Fruit fly (Drosophila melanogaster) whole organism, embryonic: ENCODE measurements around the gene RpL32.

Source experiments
- Antp ChIP-seq: fragments of 200-800 bp; sonication (Bioruptor generic); optimal IDR thresholded peaks from 3 replicates; lab custom pipeline; 2016; ENCODE audit warnings: missing biosample characterization, missing genetic modification characterization
- CG10565 ChIP-seq: fragments of 200-800 bp; sonication (Bioruptor generic); optimal IDR thresholded peaks from 3 replicates; lab custom pipeline; 2016; ENCODE audit warnings: missing biosample characterization, mild to moderate bottlenecking, missing genetic modification characterization
- CG11398 ChIP-seq: fragments of 200-800 bp; sonication (Bioruptor generic); optimal IDR thresholded peaks from 2 replicates; lab custom pipeline; 2016; ENCODE audit warnings: missing biosample characterization, missing genetic modification characterization
- CG11504 ChIP-seq: fragments of 200-800 bp; sonication (Bioruptor generic); optimal IDR thresholded peaks from 3 replicates; lab custom pipeline; 2019; ENCODE audit warnings: missing biosample characterization, mild to moderate bottlenecking, missing genetic modification characterization, moderate library complexity
- CG11560 ChIP-seq: fragments of 200-800 bp; sonication (Bioruptor generic); IDR thresholded peaks from 3 replicates; pipeline ENCODE4 v1.3.6; 2022; ENCODE audit warnings: missing biosample characterization, missing genetic modification characterization
- CG12104 ChIP-seq: fragments of 200-800 bp; sonication (Bioruptor generic); optimal IDR thresholded peaks from 3 replicates; lab custom pipeline; 2016; ENCODE audit warnings: missing biosample characterization, missing genetic modification characterization
- CG12659 ChIP-seq: fragments of 200-800 bp; sonication (Bioruptor generic); optimal IDR thresholded peaks from 3 replicates; lab custom pipeline; 2017; ENCODE audit warnings: mild to moderate bottlenecking, missing biosample characterization, missing genetic modification reagents, missing genetic modification characterization
- CG13894 ChIP-seq: fragments of 200-800 bp; sonication (Bioruptor generic); optimal IDR thresholded peaks from 3 replicates; lab custom pipeline; 2018; ENCODE audit warnings: missing biosample characterization, mild to moderate bottlenecking, missing genetic modification characterization, moderate library complexity
- CG14710 ChIP-seq: fragments of 200-800 bp; sonication (Bioruptor generic); optimal IDR thresholded peaks from 3 replicates; lab custom pipeline; 2019; ENCODE audit warnings: missing biosample characterization, mild to moderate bottlenecking, missing genetic modification characterization, moderate library complexity
- CG16813 ChIP-seq: fragments of 200-800 bp; sonication (Bioruptor generic); IDR thresholded peaks from 3 replicates; pipeline ENCODE4 v1.3.6; 2022; ENCODE audit warnings: missing biosample characterization, missing genetic modification characterization; ENCODE audit not compliant: partially characterized antibody
- CG17385 ChIP-seq: fragments of 200-800 bp; sonication (Bioruptor generic); optimal IDR thresholded peaks from 3 replicates; lab custom pipeline; 2018; ENCODE audit warnings: missing biosample characterization, mild to moderate bottlenecking, missing genetic modification characterization
- CG3163 ChIP-seq: fragments of 200-800 bp; sonication (Bioruptor generic); optimal IDR thresholded peaks from 3 replicates; lab custom pipeline; 2016; ENCODE audit warnings: missing biosample characterization, missing genetic modification characterization
- CG32532 ChIP-seq: fragments of 200-800 bp; sonication (Bioruptor generic); IDR thresholded peaks from 2 replicates; pipeline ENCODE4 v1.3.6; 2022; ENCODE audit warnings: missing biosample characterization, missing genetic modification characterization
- CG32772 ChIP-seq: fragments of 200-800 bp; sonication (Bioruptor generic); IDR thresholded peaks from 2 replicates; pipeline ENCODE4 v1.3.6; 2022; ENCODE audit warnings: missing biosample characterization, missing genetic modification characterization
- CG3995 ChIP-seq: fragments of 200-800 bp; sonication (Bioruptor generic); optimal IDR thresholded peaks from 3 replicates; lab custom pipeline; 2016; ENCODE audit warnings: missing biosample characterization, missing genetic modification characterization
- CG4820 ChIP-seq: fragments of 200-800 bp; sonication (Bioruptor generic); optimal IDR thresholded peaks from 3 replicates; lab custom pipeline; 2016; ENCODE audit warnings: missing biosample characterization, missing genetic modification characterization
- CG6175 ChIP-seq: fragments of 200-800 bp; sonication (Bioruptor generic); IDR thresholded peaks from 3 replicates; pipeline ENCODE4 v1.3.6; 2022; ENCODE audit warnings: missing biosample characterization, missing genetic modification characterization
- CG6854 ChIP-seq: fragments of 200-800 bp; sonication (Bioruptor generic); optimal IDR thresholded peaks from 3 replicates; lab custom pipeline; 2017; ENCODE audit warnings: missing biosample characterization, mild to moderate bottlenecking, missing genetic modification characterization
- CG7839 ChIP-seq: fragments of 200-800 bp; sonication (Bioruptor generic); optimal IDR thresholded peaks from 3 replicates; lab custom pipeline; 2018; ENCODE audit warnings: missing biosample characterization, mild to moderate bottlenecking, missing genetic modification characterization, moderate library complexity
- CG7928 ChIP-seq: fragments of 200-800 bp; sonication (Bioruptor generic); optimal IDR thresholded peaks from 2 replicates; lab custom pipeline; 2017; ENCODE audit warnings: missing biosample characterization, mild to moderate bottlenecking, missing genetic modification characterization
- CG7963 ChIP-seq: fragments of 200-800 bp; sonication (Bioruptor generic); IDR thresholded peaks from 3 replicates; pipeline ENCODE4 v1.3.6; 2022; ENCODE audit warnings: missing biosample characterization, missing genetic modification characterization; ENCODE audit not compliant: partially characterized antibody
- CHES-1-like ChIP-seq: fragments of 200-800 bp; sonication (Bioruptor generic); optimal IDR thresholded peaks from 2 replicates; lab custom pipeline; 2016; ENCODE audit warnings: missing biosample characterization, missing genetic modification characterization
- Dbx ChIP-seq: fragments of 200-800 bp; sonication (Bioruptor generic); IDR thresholded peaks from 3 replicates; pipeline ENCODE4 v1.3.6; 2022; ENCODE audit warnings: missing biosample characterization, missing genetic modification characterization
- Dip2 ChIP-seq: fragments of 200-800 bp; sonication (Bioruptor generic); IDR thresholded peaks from 2 replicates; pipeline ENCODE4 v1.3.6; 2022; ENCODE audit warnings: missing biosample characterization, missing genetic modification characterization
- Fer3 ChIP-seq: fragments of 200-800 bp; sonication (Bioruptor generic); optimal IDR thresholded peaks from 2 replicates; lab custom pipeline; 2018; ENCODE audit warnings: missing biosample characterization, mild to moderate bottlenecking, missing genetic modification characterization, moderate library complexity
- H15 ChIP-seq: fragments of 200-800 bp; sonication (Bioruptor generic); IDR thresholded peaks from 3 replicates; pipeline ENCODE4 v1.3.6; 2022; ENCODE audit warnings: missing biosample characterization, missing genetic modification characterization
- HHEX ChIP-seq: fragments of 200-800 bp; sonication (Bioruptor generic); optimal IDR thresholded peaks from 3 replicates; lab custom pipeline; 2017; ENCODE audit warnings: missing biosample characterization, mild to moderate bottlenecking, missing genetic modification characterization, missing genetic modification reagents
- Hand ChIP-seq: fragments of 200-800 bp; sonication (Bioruptor generic); optimal IDR thresholded peaks from 2 replicates; lab custom pipeline; 2017; ENCODE audit warnings: mild to moderate bottlenecking, missing biosample characterization, missing genetic modification reagents, missing genetic modification characterization
- HmgZ ChIP-seq: fragments of 200-800 bp; sonication (Bioruptor generic); optimal IDR thresholded peaks from 2 replicates; lab custom pipeline; 2018; ENCODE audit warnings: missing biosample characterization, mild to moderate bottlenecking, missing genetic modification characterization
- MESR4 ChIP-seq: fragments of 200-800 bp; sonication (Bioruptor generic); optimal IDR thresholded peaks from 2 replicates; lab custom pipeline; 2018; ENCODE audit warnings: missing biosample characterization, mild to moderate bottlenecking, missing genetic modification characterization, moderate library complexity
- Med ChIP-seq: fragments of 200-800 bp; sonication (Bioruptor generic); peaks from one replicate; lab custom pipeline; 2016; ENCODE audit warnings: missing biosample characterization, missing genetic modification characterization, mild to moderate bottlenecking, inconsistent platforms, moderate library complexity
- Neu2 ChIP-seq: fragments of 200-800 bp; sonication (Bioruptor generic); optimal IDR thresholded peaks from 3 replicates; lab custom pipeline; 2016; ENCODE audit warnings: missing biosample characterization, missing genetic modification characterization, borderline replicate concordance
- Usf ChIP-seq: fragments of 200-800 bp; sonication (Bioruptor generic); optimal IDR thresholded peaks from 2 replicates; lab custom pipeline; 2017; ENCODE audit warnings: missing genotype, missing biosample characterization, missing genetic modification characterization
- crol ChIP-seq: fragments of 200-800 bp; sonication (Bioruptor generic); IDR thresholded peaks from 2 replicates; pipeline ENCODE4 v1.3.6; 2022; ENCODE audit warnings: missing biosample characterization, missing genetic modification characterization
- cwo ChIP-seq: fragments of 200-800 bp; sonication (Bioruptor generic); optimal IDR thresholded peaks from 3 replicates; lab custom pipeline; 2017; ENCODE audit warnings: missing biosample characterization, missing genetic modification characterization, mild to moderate bottlenecking, moderate library complexity, missing genetic modification reagents
- da ChIP-seq: fragments of 200-800 bp; sonication (Bioruptor generic); optimal IDR thresholded peaks from 2 replicates; lab custom pipeline; 2016; ENCODE audit warnings: missing biosample characterization, missing genetic modification characterization
- dan ChIP-seq: fragments of 200-800 bp; sonication (Bioruptor generic); IDR thresholded peaks from 2 replicates; pipeline ENCODE4 v1.3.6; 2022; ENCODE audit warnings: missing biosample characterization, missing genetic modification characterization
- danr ChIP-seq: fragments of 200-800 bp; sonication (Bioruptor generic); IDR thresholded peaks from 2 replicates; pipeline ENCODE4 v1.3.6; 2022; ENCODE audit warnings: missing biosample characterization, missing genetic modification characterization
- fru ChIP-seq: fragments of >200 bp; optimal IDR thresholded peaks from 2 replicates; lab custom pipeline; 2017
- gcm2 ChIP-seq: fragments of 200-800 bp; sonication (Bioruptor generic); optimal IDR thresholded peaks from 2 replicates; lab custom pipeline; 2016; ENCODE audit warnings: missing biosample characterization, missing genetic modification characterization
- gem ChIP-seq: fragments of 200-800 bp; sonication (Bioruptor generic); optimal IDR thresholded peaks from 2 replicates; lab custom pipeline; 2019; ENCODE audit warnings: missing biosample characterization, mild to moderate bottlenecking, missing genetic modification characterization, moderate library complexity
- jigr1 ChIP-seq: fragments of 200-800 bp; sonication (Bioruptor generic); IDR thresholded peaks from 3 replicates; pipeline ENCODE4 v1.3.6; 2022; ENCODE audit warnings: missing biosample characterization, missing genetic modification characterization
- jumu ChIP-seq: fragments of 200-800 bp; sonication (Bioruptor generic); optimal IDR thresholded peaks from 3 replicates; lab custom pipeline; 2016; ENCODE audit warnings: missing biosample characterization, missing genetic modification characterization
- kah ChIP-seq: fragments of 200-800 bp; sonication (Bioruptor generic); optimal IDR thresholded peaks from 2 replicates; lab custom pipeline; 2018; ENCODE audit warnings: missing biosample characterization, mild to moderate bottlenecking, missing genetic modification characterization
- otp ChIP-seq: fragments of 200-800 bp; sonication (Bioruptor generic); IDR thresholded peaks from 3 replicates; pipeline ENCODE4, ENCODE4 v1.3.6; 2022; ENCODE audit warnings: missing biosample characterization, missing genetic modification characterization
- pzg ChIP-seq: fragments of 200-800 bp; sonication (Bioruptor generic); optimal IDR thresholded peaks from 3 replicates; lab custom pipeline; 2018; ENCODE audit warnings: missing biosample characterization, mild to moderate bottlenecking, missing genetic modification characterization, moderate library complexity
- sens ChIP-seq: fragments of 200-800 bp; sonication (Bioruptor generic); peaks from one replicate; lab custom pipeline; 2016; ENCODE audit warnings: missing biosample characterization, missing genetic modification characterization
- sima ChIP-seq: fragments of 200-800 bp; sonication (Bioruptor generic); optimal IDR thresholded peaks from 2 replicates; lab custom pipeline; 2016; ENCODE audit warnings: missing biosample characterization, missing genetic modification characterization
- sisA ChIP-seq: fragments of 200-800 bp; sonication (Bioruptor generic); IDR thresholded peaks from 2 replicates; pipeline ENCODE4 v1.3.6; 2022; ENCODE audit warnings: missing biosample characterization, missing genetic modification characterization
- tin ChIP-seq: fragments of 200-800 bp; sonication (Bioruptor generic); optimal IDR thresholded peaks from 3 replicates; lab custom pipeline; 2016; ENCODE audit warnings: missing biosample characterization, missing genetic modification characterization
- zfh2 ChIP-seq: fragments of 200-800 bp; sonication (Bioruptor generic); optimal IDR thresholded peaks from 2 replicates; lab custom pipeline; 2016; ENCODE audit warnings: missing biosample characterization, missing genetic modification characterization

Gene RpL32

dm6 chr3R:30058057-30058868 lies 12.3 kb upstream of the RpL32 start, which contains the start of gene sima (continued):
- peak; percentile 83 for TF ChIP-seq Med (GFP tag; lab: Kevin White, UChicago)
- TF ChIP-seq Neu2 (GFP tag; lab: Kevin White, UChicago) = no peak
- TF ChIP-seq Fer3 (tag; lab: Kevin White, UChicago) = peak; percentile 12
- TF ChIP-seq kah (GFP tag; lab: Kevin White, UChicago) = no peak
- TF ChIP-seq crol = no peak
- TF ChIP-seq CG11504 = peak; percentile 39
- no peak for TF ChIP-seq Usf (GFP tag; lab: Kevin White, UChicago)
- TF ChIP-seq gcm2 (GFP tag; lab: Kevin White, UChicago) = no peak
- no peak for TF ChIP-seq Dip2 (GFP tag; lab: Robert Waterston, UW)
- TF ChIP-seq CG4820 = peak; percentile 8
- TF ChIP-seq CG17385 = no peak
- no peak for TF ChIP-seq CG11560 (tag; lab: Robert Waterston, UW)
- no peak for TF ChIP-seq sisA (GFP tag; lab: Robert Waterston, UW)
- TF ChIP-seq Hand (GFP tag; lab: Kevin White, UChicago) = no peak
- TF ChIP-seq H15 = no peak
- TF ChIP-seq jigr1 (GFP tag; lab: Robert Waterston, UW) = no peak
- no peak for TF ChIP-seq zfh2 (GFP tag; lab: Kevin White, UChicago)
- peak; percentile 61 for TF ChIP-seq CG32532 (GFP tag; lab: Robert Waterston, UW)
- no peak for TF ChIP-seq CHES-1-like (GFP tag; lab: Kevin White, UChicago)
- no peak for TF ChIP-seq CG11398 (GFP tag; lab: Kevin White, UChicago)
- no peak for TF ChIP-seq Dbx (GFP tag; lab: Robert Waterston, UW)
- no peak for TF ChIP-seq danr (GFP tag; lab: Robert Waterston, UW)
- TF ChIP-seq CG6175 = no peak
- TF ChIP-seq CG3995 (GFP tag; lab: Kevin White, UChicago) = peak; percentile 82
- TF ChIP-seq CG32772 (GFP tag; lab: Robert Waterston, UW) = no peak
- no peak for TF ChIP-seq otp (GFP tag; lab: Robert Waterston, UW)
- TF ChIP-seq sima (GFP tag; lab: Kevin White, UChicago) = no peak
- peak; percentile 17 for TF ChIP-seq tin (GFP tag; lab: Kevin White, UChicago)
- TF ChIP-seq MESR4 = peak; percentile 65
- no peak for TF ChIP-seq CG7963
- no peak for TF ChIP-seq CG7928 (GFP tag; lab: Kevin White, UChicago)
- no peak for TF ChIP-seq fru (lab: Kevin White, UChicago)
- TF ChIP-seq pzg = peak; percentile 86
- TF ChIP-seq sens (GFP tag; lab: Kevin White, UChicago) = peak; percentile 85
- TF ChIP-seq HHEX (GFP tag; lab: Kevin White, UChicago) = no peak
- peak; percentile 51 for TF ChIP-seq CG14710 (tag; lab: Kevin White, UChicago)
- TF ChIP-seq jumu (GFP tag; lab: Kevin White, UChicago) = peak; percentile 2
- TF ChIP-seq CG13894 (tag; lab: Kevin White, UChicago) = peak; percentile 56
- TF ChIP-seq dan (GFP tag; lab: Robert Waterston, UW) = no peak
- no peak for TF ChIP-seq CG12104 (GFP tag; lab: Kevin White, UChicago)
- peak; percentile 27 for TF ChIP-seq CG6854 (GFP tag; lab: Kevin White, UChicago)
- TF ChIP-seq CG12659 (GFP tag; lab: Kevin White, UChicago) = peak; percentile 61
- TF ChIP-seq gem = peak; percentile 27
- TF ChIP-seq HmgZ (tag; lab: Kevin White, UChicago) = peak; percentile 61
- no peak for TF ChIP-seq CG16813 (GFP tag; lab: Robert Waterston, UW)
- TF ChIP-seq Antp (GFP tag; lab: Kevin White, UChicago) = no peak
- TF ChIP-seq cwo = peak; percentile 43
- no peak for TF ChIP-seq CG3163 (GFP tag; lab: Kevin White, UChicago)
- no peak for TF ChIP-seq CG10565 (GFP tag; lab: Kevin White, UChicago)
- TF ChIP-seq CG7839 = peak; percentile 47
- no peak for TF ChIP-seq da (GFP tag; lab: Kevin White, UChicago)
